Worm (Caenorhabditis elegans): ENCODE results near the gene syp-2.

DNA sequence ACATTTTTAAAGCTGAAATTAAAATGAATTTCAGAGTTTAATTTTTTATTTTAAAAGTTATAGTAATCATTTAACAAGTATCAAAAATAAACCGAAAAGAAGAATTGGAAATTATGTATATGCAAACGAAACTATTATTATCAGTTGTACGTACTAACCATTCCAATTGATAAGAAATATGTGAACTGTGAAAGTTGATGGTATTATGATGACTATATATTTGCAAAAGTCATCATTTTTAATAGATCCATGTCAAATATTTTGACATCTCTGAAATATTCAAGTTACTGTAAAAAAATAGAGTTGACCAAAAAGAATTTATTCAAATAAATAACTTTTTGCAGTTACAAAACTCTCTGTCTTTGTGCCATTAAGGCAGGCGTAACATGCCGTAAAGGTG is 11.8 kb downstream of the syp-2 start, which contains the start of gene ugt-48:
- no peak for TF ChIP-seq madf-5 (GFP tag; IDR thresholded peaks at IDR 0.05)
- TF ChIP-seq unc-62 (GFP tag; optimal IDR thresholded peaks at IDR 0.05 in 1 of 2) = no peak
- TF ChIP-seq unc-62 (tag; optimal IDR thresholded peaks at IDR 0.05) = no peak
- TF ChIP-seq spr-3 (GFP tag; optimal IDR thresholded peaks at IDR 0.05) = no peak
- no peak for TF ChIP-seq daf-16 (GFP tag; optimal IDR thresholded peaks at IDR 0.05)
- no peak for TF ChIP-seq daf-16 (tag; optimal IDR thresholded peaks at IDR 0.05)
- TF ChIP-seq egl-27 (tag; optimal IDR thresholded peaks at IDR 0.05) = no peak
- TF ChIP-seq fkh-10 (GFP tag; optimal IDR thresholded peaks at IDR 0.05) = no peak
- TF ChIP-seq aly-2 (tag; optimal IDR thresholded peaks at IDR 0.05) = no peak
- TF ChIP-seq arid-1 (GFP tag; conservative IDR thresholded peaks at IDR 0.05) = no peak
- no peak for TF ChIP-seq madf-9 (GFP tag; conservative IDR thresholded peaks at IDR 0.05)
